Worm (Caenorhabditis elegans) whole organism, L2 larva: Measurements from ENCODE around the gene C24A8.6.

ENCODE experiments used
- R02D3.7 ChIP-seq: fragments of 150-350 bp; optimal IDR thresholded peaks from 2 replicates; lab custom pipeline; 2014; ENCODE audit warnings: missing biosample characterization, missing genetic modification characterization
- ZK546.5 ChIP-seq: sonication (generic microtip); optimal IDR thresholded peaks from 2 replicates; lab custom pipeline; 2017; ENCODE audit warnings: missing biosample characterization, missing genetic modification characterization
- blmp-1 ChIP-seq: sonication (generic microtip); optimal IDR thresholded peaks from 2 replicates; lab custom pipeline; 2017; ENCODE audit warnings: missing genetic modification characterization, mild to moderate bottlenecking, missing compliant biosample characterization, antibody characterized with exemption, moderate library complexity; ENCODE audit not compliant: insufficient read depth
- ceh-82 ChIP-seq: fragments of 150-350 bp; optimal IDR thresholded peaks from 2 replicates; lab custom pipeline; 2014; ENCODE audit warnings: missing biosample characterization, missing genetic modification characterization
- fos-1 ChIP-seq: fragments of 150-350 bp; optimal IDR thresholded peaks from 2 replicates; lab custom pipeline; 2014; ENCODE audit warnings: missing biosample characterization, missing genetic modification characterization
- lin-13 ChIP-seq: fragments of 150-350 bp; optimal IDR thresholded peaks from 2 replicates; lab custom pipeline; 2014; ENCODE audit warnings: missing biosample characterization, missing genetic modification reagents, missing genetic modification characterization
- lsy-2 ChIP-seq, 2 experiments: fragments of 150-350 bp in 1 of 2; sonication (generic microtip) in 1 of 2; optimal IDR thresholded peaks; 2 replicates each; lab custom pipeline; 2014 to 2017; ENCODE audit warnings: missing biosample characterization in 2 of 2, missing genetic modification characterization in 2 of 2
- nhr-10 ChIP-seq: sonication (generic microtip); optimal IDR thresholded peaks from 2 replicates; lab custom pipeline; 2017; ENCODE audit warnings: missing biosample characterization, missing genetic modification characterization
- nhr-11 ChIP-seq: fragments of 150-350 bp; optimal IDR thresholded peaks from 2 replicates; lab custom pipeline; 2014; ENCODE audit warnings: missing biosample characterization, missing genetic modification characterization
- peb-1 ChIP-seq: fragments of 150-350 bp; optimal IDR thresholded peaks from 2 replicates; lab custom pipeline; 2014; ENCODE audit warnings: missing biosample characterization, missing genetic modification characterization
- snpc-4 ChIP-seq: fragments of 150-350 bp; optimal IDR thresholded peaks from 2 replicates; lab custom pipeline; 2014; ENCODE audit warnings: missing biosample characterization, missing genetic modification characterization
- unc-39 ChIP-seq: fragments of 150-350 bp; optimal IDR thresholded peaks from 2 replicates; lab custom pipeline; 2014; ENCODE audit warnings: missing biosample characterization, missing genetic modification characterization
- zag-1 ChIP-seq: fragments of 150-350 bp; optimal IDR thresholded peaks from 2 replicates; lab custom pipeline; 2014; ENCODE audit warnings: missing biosample characterization, missing genetic modification characterization
- ztf-11 ChIP-seq: sonication (generic microtip); optimal IDR thresholded peaks from 2 replicates; lab custom pipeline; 2017; ENCODE audit warnings: missing biosample characterization, missing genetic modification characterization

DNA sequence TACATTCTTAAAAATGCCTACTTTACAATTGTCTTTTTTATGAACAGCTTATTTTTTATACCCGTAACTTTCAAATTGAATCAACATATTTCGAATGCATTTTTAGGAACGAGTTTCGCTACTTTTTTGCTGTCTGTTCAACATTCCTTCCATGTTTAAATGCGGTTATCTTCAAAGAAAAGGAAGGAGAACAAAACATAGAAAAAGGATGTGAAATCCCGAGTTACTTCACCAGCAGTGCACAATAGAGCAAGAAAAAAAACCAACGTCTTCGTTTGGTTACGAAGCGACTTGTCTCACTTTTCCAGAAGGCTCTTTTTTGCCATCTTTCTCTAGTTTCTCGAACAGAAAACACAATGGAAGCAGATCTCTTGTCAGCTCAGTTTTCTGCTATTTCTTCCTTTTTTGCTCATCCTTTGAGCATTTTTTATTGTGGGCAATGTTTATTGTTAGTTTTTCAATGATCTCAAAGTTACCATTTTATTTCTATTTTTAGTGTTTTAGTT is 46.5 kb downstream of the C24A8.6 start, which contains the start of gene cka-2:
- TF ChIP-seq R02D3.7 (no peak), blmp-1 (tag; lab: Kevin White, UChicago) (no peak), ZK546.5 (tag; lab: Kevin White, UChicago) (no peak), unc-39 (no peak), snpc-4 (tag; lab: Kevin White, UChicago) (no peak), lin-13 (GFP tag; lab: Kevin White, UChicago) (no peak), ceh-82 (tag; lab: Kevin White, UChicago) (no peak), lsy-2 (tag; optimal IDR thresholded peaks at IDR 0.05; lab: Kevin White, UChicago) (no peak), nhr-11 (no peak), nhr-10 (tag; lab: Kevin White, UChicago) (no peak), peb-1 (no peak), zag-1 (no peak), ztf-11 (no peak), fos-1 (tag; lab: Kevin White, UChicago) (no peak)
